Fruit fly (Drosophila melanogaster) whole organism: ENCODE data around the gene mRpL48.

Source experiments
- CG8478 ChIP-seq: fragments of >200 bp; optimal IDR thresholded peaks from 2 replicates; lab custom pipeline; 2018; ENCODE audit warnings: inconsistent platforms
- psq ChIP-seq: fragments of >200 bp; optimal IDR thresholded peaks from 2 replicates; lab custom pipeline; 2017

DNA sequence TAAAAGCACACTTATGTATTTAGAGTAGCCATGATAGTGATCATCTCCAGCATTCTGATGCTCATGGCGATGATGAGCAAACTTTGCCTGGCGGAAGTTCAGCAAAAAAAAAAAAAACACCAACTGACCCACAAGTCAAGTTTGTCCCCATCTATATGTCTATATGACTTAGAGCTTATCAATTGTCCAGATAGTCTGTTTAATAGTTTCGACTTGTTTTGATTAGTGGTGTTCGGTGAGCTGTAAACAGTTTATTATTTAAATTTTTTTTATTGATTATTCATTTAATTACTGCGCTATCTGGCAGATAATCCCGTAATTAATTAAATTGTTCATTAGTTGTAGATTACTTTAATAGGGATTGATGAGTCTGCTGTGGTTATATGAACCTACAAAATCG, 33.5 kb downstream of the mRpL48 start:
- no peak for TF ChIP-seq psq (lab: Kevin White, UChicago)
- no peak for TF ChIP-seq CG8478 (lab: Kevin White, UChicago)
